In genomic region chr3L:16638639-16639388, dm6 we compare ENCODE assay signal across 5 fruit fly cellular contexts.
TF ChIP-seq lines count a peak whose summit lies in the region.

No protein-coding gene starts in this region.

- TF ChIP-seq CTCF in whole organism, embryonic (GFP tag; optimal IDR thresholded peaks at IDR 0.05; lab: Kevin White, UChicago), result no peak

TF ChIP-seq in whole organism, 6 proteins besides CTCF, POLR2A, EP300 and RAD21:
- TF ChIP-seq Dll (optimal IDR thresholded peaks at IDR 0.05; lab: Kevin White, UChicago) (no peak), psq (optimal IDR thresholded peaks at IDR 0.05; lab: Kevin White, UChicago) (no peak), CG8478 (optimal IDR thresholded peaks at IDR 0.05; lab: Kevin White, UChicago) (peak; percentile 11), EcR (GFP tag; optimal IDR thresholded peaks at IDR 0.05; lab: Kevin White, UChicago) (peak; percentile 82 to 87)
TF ChIP-seq in whole organism: peak in this region for 2.

TF ChIP-seq in whole organism, embryonic, 481 proteins besides CTCF, POLR2A, EP300 and RAD21:
- TF ChIP-seq Atf6 (GFP tag; IDR thresholded peaks at IDR 0.05; lab: Robert Waterston, UW) (no peak), CG15479 (GFP tag; optimal IDR thresholded peaks at IDR 0.05; lab: Kevin White, UChicago) (peak; percentile 12)

TF ChIP-seq in whole organism, prepupa, 60 proteins besides CTCF, POLR2A, EP300 and RAD21 (continues in another document):
- TF ChIP-seq svp (GFP tag; lab: Kevin White, UChicago), result peak; percentile 78
- TF ChIP-seq CG31627 (GFP tag; optimal IDR thresholded peaks at IDR 0.05; lab: Kevin White, UChicago), result peak; percentile 51
- TF ChIP-seq cyc (GFP tag; optimal IDR thresholded peaks at IDR 0.05; lab: Kevin White, UChicago), result peak; percentile 12
- no peak for TF ChIP-seq CG15336 (GFP tag; IDR thresholded peaks at IDR 0.05; lab: Robert Waterston, UW)
- TF ChIP-seq spab (GFP tag; optimal IDR thresholded peaks at IDR 0.05; lab: Kevin White, UChicago), result no peak
- TF ChIP-seq Gug (GFP tag; IDR thresholded peaks at IDR 0.05; lab: Robert Waterston, UW), result no peak
- TF ChIP-seq fd85E (GFP tag; optimal IDR thresholded peaks at IDR 0.05; lab: Kevin White, UChicago), result no peak
- no peak for TF ChIP-seq CG1621 (tag; optimal IDR thresholded peaks at IDR 0.05; lab: Kevin White, UChicago)
- TF ChIP-seq Ets21C (GFP tag; optimal IDR thresholded peaks at IDR 0.05; lab: Kevin White, UChicago), result no peak
- no peak for TF ChIP-seq salr (GFP tag; optimal IDR thresholded peaks at IDR 0.05; lab: Kevin White, UChicago)
- peak; percentile 5 for TF ChIP-seq CG6792 (GFP tag; optimal IDR thresholded peaks at IDR 0.05; lab: Kevin White, UChicago)
- peak; percentile 69 for TF ChIP-seq Eip78C (GFP tag; lab: Kevin White, UChicago)
- no peak for TF ChIP-seq Eip93F (GFP tag; optimal IDR thresholded peaks at IDR 0.05; lab: Kevin White, UChicago)
- 0 out of 3 replicates have a peak, but pooled peaks have one; percentile 3 for TF ChIP-seq CG6163 (GFP tag; IDR thresholded peaks at IDR 0.05; lab: Robert Waterston, UW)
- peak; percentile 14 for TF ChIP-seq pdm3 (GFP tag; optimal IDR thresholded peaks at IDR 0.05; lab: Kevin White, UChicago)
- peak; percentile 18 for TF ChIP-seq CG3032 (tag; optimal IDR thresholded peaks at IDR 0.05; lab: Kevin White, UChicago)
- TF ChIP-seq CG16779 (tag; optimal IDR thresholded peaks at IDR 0.05; lab: Kevin White, UChicago), result no peak
- peak; percentile 19 for TF ChIP-seq CG10631 (GFP tag; optimal IDR thresholded peaks at IDR 0.05; lab: Kevin White, UChicago)
- TF ChIP-seq fkh (GFP tag; optimal IDR thresholded peaks at IDR 0.05; lab: Kevin White, UChicago), result no peak
- no peak for TF ChIP-seq net (GFP tag; optimal IDR thresholded peaks at IDR 0.05; lab: Kevin White, UChicago)
- TF ChIP-seq CG6276 (GFP tag; optimal IDR thresholded peaks at IDR 0.05; lab: Kevin White, UChicago), result peak; percentile 28
- peak; percentile 55 for TF ChIP-seq Sox102F (GFP tag; optimal IDR thresholded peaks at IDR 0.05; lab: Kevin White, UChicago)
- peak; percentile 40 for TF ChIP-seq Smox (GFP tag; optimal IDR thresholded peaks at IDR 0.05; lab: Kevin White, UChicago)
- peak; percentile 31 for TF ChIP-seq Hr4 (GFP tag; optimal IDR thresholded peaks at IDR 0.05; lab: Kevin White, UChicago)
- TF ChIP-seq Hr38 (GFP tag; optimal IDR thresholded peaks at IDR 0.05; lab: Kevin White, UChicago), result no peak
- TF ChIP-seq Sox15 (GFP tag; optimal IDR thresholded peaks at IDR 0.05; lab: Kevin White, UChicago), result no peak
- TF ChIP-seq CG11762 (GFP tag; optimal IDR thresholded peaks at IDR 0.05; lab: Kevin White, UChicago; ENCODE audit: insufficient read depth), result no peak
- no peak for TF ChIP-seq CG10669 (GFP tag; optimal IDR thresholded peaks at IDR 0.05; lab: Kevin White, UChicago)
- peak; percentile 7 for TF ChIP-seq acj6 (GFP tag; optimal IDR thresholded peaks at IDR 0.05; lab: Kevin White, UChicago)

TF ChIP-seq in whole organism, pupa, 21 proteins besides CTCF, POLR2A, EP300 and RAD21:
- TF ChIP-seq CG8301 (tag; optimal IDR thresholded peaks at IDR 0.05; lab: Kevin White, UChicago) (no peak), CG4496 (GFP tag; IDR thresholded peaks at IDR 0.05; lab: Robert Waterston, UW) (no peak), Snoo (tag; optimal IDR thresholded peaks at IDR 0.05; lab: Kevin White, UChicago) (peak; percentile 27), D1 (tag; optimal IDR thresholded peaks at IDR 0.05; lab: Kevin White, UChicago) (no peak), fd96Ca (GFP tag; IDR thresholded peaks at IDR 0.05; lab: Robert Waterston, UW) (no peak), CG14655 (GFP tag; optimal IDR thresholded peaks at IDR 0.05; lab: Kevin White, UChicago) (peak; percentile 3), CG15710 (tag; optimal IDR thresholded peaks at IDR 0.05; lab: Kevin White, UChicago) (peak; percentile 2), EcR (GFP tag; optimal IDR thresholded peaks at IDR 0.05; lab: Kevin White, UChicago) (peak; percentile 80), CG8159 (tag; optimal IDR thresholded peaks at IDR 0.05; lab: Kevin White, UChicago) (peak; percentile 47), CG17806 (tag; optimal IDR thresholded peaks at IDR 0.05; lab: Kevin White, UChicago) (no peak), Ets98B (GFP tag; IDR thresholded peaks at IDR 0.05; lab: Robert Waterston, UW) (peak; percentile 34; the same call in 1 of the 2 replicates), CG10348 (GFP tag; IDR thresholded peaks at IDR 0.05; lab: Robert Waterston, UW) (no peak), CG9948 (tag; optimal IDR thresholded peaks at IDR 0.05; lab: Kevin White, UChicago) (peak; percentile 2)

TF ChIP-seq in whole organism, wandering third instar larva, 38 proteins besides CTCF, POLR2A, EP300 and RAD21:
- TF ChIP-seq N (GFP tag; optimal IDR thresholded peaks at IDR 0.05; lab: Kevin White, UChicago) (no peak), Jra (GFP tag; optimal IDR thresholded peaks at IDR 0.05; lab: Kevin White, UChicago) (no peak), foxo (GFP tag; optimal IDR thresholded peaks at IDR 0.05; lab: Kevin White, UChicago) (peak in 1 of 2 experiments; percentile 31), rgr (GFP tag; optimal IDR thresholded peaks at IDR 0.05; lab: Kevin White, UChicago) (no peak), Myc (optimal IDR thresholded peaks at IDR 0.05; lab: Kevin White, UChicago) (no peak), psq (GFP tag; optimal IDR thresholded peaks at IDR 0.05; lab: Kevin White, UChicago) (peak; percentile 78), Mio (GFP tag; optimal IDR thresholded peaks at IDR 0.05; lab: Kevin White, UChicago) (no peak), sv (GFP tag; optimal IDR thresholded peaks at IDR 0.05; lab: Kevin White, UChicago) (no peak), CrebA (GFP tag; optimal IDR thresholded peaks at IDR 0.05; lab: Kevin White, UChicago; ENCODE audit: borderline replicate concordance) (no peak), OdsH (GFP tag; optimal IDR thresholded peaks at IDR 0.05; lab: Kevin White, UChicago) (no peak), Sp1 (GFP tag; optimal IDR thresholded peaks at IDR 0.05; lab: Kevin White, UChicago) (peak; percentile 2), Dfd (GFP tag; optimal IDR thresholded peaks at IDR 0.05; lab: Kevin White, UChicago) (no peak), Hnf4 (GFP tag; optimal IDR thresholded peaks at IDR 0.05; lab: Kevin White, UChicago) (no peak), HLH106 (tag; optimal IDR thresholded peaks at IDR 0.05; lab: Kevin White, UChicago) (peak; percentile 14), woc (GFP tag; optimal IDR thresholded peaks at IDR 0.05; lab: Kevin White, UChicago) (no peak), h (GFP tag; optimal IDR thresholded peaks at IDR 0.05; lab: Kevin White, UChicago) (peak; percentile 14), Dif (GFP tag; optimal IDR thresholded peaks at IDR 0.05; lab: Kevin White, UChicago; ENCODE audit: partially characterized antibody) (peak; percentile 11), dl (GFP tag; optimal IDR thresholded peaks at IDR 0.05; lab: Kevin White, UChicago; ENCODE audit: insufficient read depth in 1 of 2, partially characterized antibody in 2 of 2) (no peak), Abd-B (GFP tag; optimal IDR thresholded peaks at IDR 0.05; lab: Kevin White, UChicago) (no peak), fru (GFP tag; optimal IDR thresholded peaks at IDR 0.05; lab: Kevin White, UChicago) (peak; percentile 29), CG9705 (GFP tag; optimal IDR thresholded peaks at IDR 0.05; lab: Kevin White, UChicago) (no peak), tai (GFP tag; optimal IDR thresholded peaks at IDR 0.05; lab: Kevin White, UChicago) (no peak), Vsx2 (GFP tag; optimal IDR thresholded peaks at IDR 0.05; lab: Kevin White, UChicago; ENCODE audit: partially characterized antibody) (no peak)
